Worm (Caenorhabditis elegans) whole organism, L4/young adult: ENCODE data around the gene Y54G2A.37.

Experiments used
- dao-5 ChIP-seq: sonication (generic microtip); optimal IDR thresholded peaks from 2 replicates; lab custom pipeline; 2016; ENCODE audit warnings: missing genotype, missing genetic modification characterization, moderate library complexity, missing compliant biosample characterization
- him-1 ChIP-seq: sonication (generic microtip); optimal IDR thresholded peaks from 2 replicates; lab custom pipeline; 2016; ENCODE audit warnings: missing genotype, missing genetic modification reagents, missing genetic modification characterization, missing compliant biosample characterization

DNA sequence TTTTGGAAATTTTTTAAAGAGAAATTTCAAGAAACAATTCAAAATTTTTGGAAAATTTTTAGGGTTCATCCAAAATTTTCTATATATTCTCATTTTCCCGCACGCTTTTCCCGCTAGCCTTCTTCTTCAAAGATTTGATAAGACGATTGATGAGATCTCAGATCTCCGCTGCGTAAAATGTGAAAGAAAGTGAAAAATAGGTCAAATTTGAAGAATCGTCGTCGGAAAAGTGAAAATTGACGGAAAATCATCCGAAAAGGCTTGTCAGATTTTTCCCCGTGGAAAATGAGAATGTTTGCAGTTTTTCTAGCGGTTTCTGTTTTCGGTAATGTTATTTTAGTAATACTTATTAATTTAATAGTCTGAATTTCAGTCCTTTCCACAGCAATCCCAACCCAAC lies 11.3 kb upstream of the Y54G2A.37 start, which contains the start of gene Y54G2A.76:
- TF ChIP-seq dao-5 (tag; lab: Kevin White, UChicago) (no peak), him-1 (no peak)
